Fruit fly (Drosophila melanogaster) whole organism, embryonic: ENCODE results near the gene CG46313.

Experiments
- ATbp ChIP-seq: fragments of 200-800 bp; sonication (Bioruptor generic); optimal IDR thresholded peaks from 2 replicates; lab custom pipeline; 2017; ENCODE audit warnings: missing biosample characterization, mild to moderate bottlenecking, missing genetic modification characterization, missing genetic modification reagents
- Awh ChIP-seq: fragments of 200-800 bp; sonication (Bioruptor generic); IDR thresholded peaks from 2 replicates; pipeline ENCODE4, ENCODE4 v1.3.6; 2022; ENCODE audit warnings: missing biosample characterization, missing genetic modification characterization
- C15 ChIP-seq: fragments of 200-800 bp; sonication (Bioruptor generic); IDR thresholded peaks from 3 replicates; pipeline ENCODE4 v1.3.6; 2022; ENCODE audit warnings: missing biosample characterization, missing genetic modification characterization
- CG10431 ChIP-seq: fragments of 200-800 bp; sonication (Bioruptor generic); optimal IDR thresholded peaks from 3 replicates; lab custom pipeline; 2018; ENCODE audit warnings: missing biosample characterization, mild to moderate bottlenecking, missing genetic modification characterization
- CG10979 ChIP-seq: fragments of 200-800 bp; sonication (Bioruptor generic); optimal IDR thresholded peaks from 2 replicates; lab custom pipeline; 2018; ENCODE audit warnings: missing biosample characterization, mild to moderate bottlenecking, missing genetic modification characterization, moderate library complexity
- CG11695 ChIP-seq: fragments of 200-800 bp; sonication (Bioruptor generic); IDR thresholded peaks from 3 replicates; pipeline ENCODE4 v1.3.6; 2022; ENCODE audit warnings: missing biosample characterization, missing genetic modification characterization
- CG12391 ChIP-seq: fragments of 200-800 bp; sonication (Bioruptor generic); optimal IDR thresholded peaks from 3 replicates; lab custom pipeline; 2018; ENCODE audit warnings: missing biosample characterization, mild to moderate bottlenecking, missing genetic modification characterization, moderate library complexity
- CG12744 ChIP-seq: fragments of 200-800 bp; sonication (Bioruptor generic); optimal IDR thresholded peaks from 2 replicates; lab custom pipeline; 2016; ENCODE audit warnings: missing biosample characterization, missing genetic modification characterization
- CG13424 ChIP-seq: fragments of 200-800 bp; sonication (Bioruptor generic); optimal IDR thresholded peaks from 2 replicates; lab custom pipeline; 2019; ENCODE audit warnings: missing biosample characterization, mild to moderate bottlenecking, missing genetic modification characterization, moderate library complexity
- CG14860 ChIP-seq: fragments of 200-800 bp; sonication (Bioruptor generic); IDR thresholded peaks from 3 replicates; pipeline ENCODE4 v1.3.6; 2022; ENCODE audit warnings: missing biosample characterization, missing genetic modification characterization; ENCODE audit not compliant: partially characterized antibody
- CG17359 ChIP-seq: fragments of 200-800 bp; sonication (Bioruptor generic); optimal IDR thresholded peaks from 3 replicates; lab custom pipeline; 2018; ENCODE audit warnings: missing biosample characterization, mild to moderate bottlenecking, missing genetic modification characterization, moderate library complexity
- CG17361 ChIP-seq: fragments of 200-800 bp; sonication (Bioruptor generic); IDR thresholded peaks from 3 replicates; pipeline ENCODE4 v1.3.6; 2022; ENCODE audit warnings: missing biosample characterization, missing genetic modification characterization
- CG17829 ChIP-seq: fragments of 200-800 bp; optimal IDR thresholded peaks from 2 replicates; lab custom pipeline; 2019; ENCODE audit warnings: missing biosample characterization, mild to moderate bottlenecking, missing genetic modification characterization, moderate library complexity
- CG4424 ChIP-seq: fragments of 200-800 bp; sonication (Bioruptor generic); optimal IDR thresholded peaks from 3 replicates; lab custom pipeline; 2016; ENCODE audit warnings: missing biosample characterization, missing genetic modification characterization
- CG6813 ChIP-seq: fragments of 200-800 bp; sonication (Bioruptor generic); optimal IDR thresholded peaks from 2 replicates; lab custom pipeline; 2017; ENCODE audit warnings: missing biosample characterization, missing genetic modification characterization, mild to moderate bottlenecking, moderate library complexity, missing genetic modification reagents
- CG7839 ChIP-seq: fragments of 200-800 bp; sonication (Bioruptor generic); optimal IDR thresholded peaks from 3 replicates; lab custom pipeline; 2018; ENCODE audit warnings: missing biosample characterization, mild to moderate bottlenecking, missing genetic modification characterization, moderate library complexity
- CG9932 ChIP-seq: fragments of 200-800 bp; sonication (Bioruptor generic); IDR thresholded peaks from 2 replicates; pipeline ENCODE4 v1.3.6; 2022; ENCODE audit warnings: missing biosample characterization, missing genetic modification characterization
- CTCF ChIP-seq: fragments of 200-800 bp; sonication (Bioruptor generic); optimal IDR thresholded peaks from 2 replicates; lab custom pipeline; 2017; ENCODE audit warnings: missing biosample characterization, mild to moderate bottlenecking, missing genetic modification characterization, moderate library complexity
- Camta ChIP-seq: fragments of 200-800 bp; sonication (Bioruptor generic); optimal IDR thresholded peaks from 2 replicates; lab custom pipeline; 2016; ENCODE audit warnings: missing biosample characterization, missing genetic modification characterization
- D ChIP-seq, 2 experiments: fragments of 200-800 bp in 1 of 2; fragments of >200 bp in 1 of 2; sonication (Bioruptor generic) in 1 of 2; optimal IDR thresholded peaks; 2 replicates in 1 of 2; 3 replicates in 1 of 2; lab custom pipeline; 2017; ENCODE audit warnings: mild to moderate bottlenecking in 1 of 2, missing biosample characterization in 1 of 2, missing genetic modification characterization in 1 of 2, missing genetic modification reagents in 1 of 2
- D19B ChIP-seq: fragments of 200-800 bp; sonication (Bioruptor generic); optimal IDR thresholded peaks from 2 replicates; lab custom pipeline; 2017; ENCODE audit warnings: missing biosample characterization, mild to moderate bottlenecking, missing genetic modification characterization
- Dek ChIP-seq: fragments of 200-800 bp; sonication (Bioruptor generic); optimal IDR thresholded peaks from 3 replicates; lab custom pipeline; 2019; ENCODE audit warnings: missing biosample characterization, mild to moderate bottlenecking, missing genetic modification characterization, moderate library complexity
- Dip3 ChIP-seq: fragments of 200-800 bp; sonication (Bioruptor generic); optimal IDR thresholded peaks from 3 replicates; lab custom pipeline; 2016; ENCODE audit warnings: missing biosample characterization, missing genetic modification characterization
- HmgD ChIP-seq: fragments of 200-800 bp; sonication (Bioruptor generic); optimal IDR thresholded peaks from 3 replicates; lab custom pipeline; 2016; ENCODE audit warnings: missing biosample characterization, missing genetic modification characterization
- Hr78 ChIP-seq, 2 experiments: fragments of 200-800 bp in 1 of 2; fragments of >200 bp in 1 of 2; sonication (Bioruptor generic) in 1 of 2; optimal IDR thresholded peaks; 2 replicates each; lab custom pipeline; 2017 to 2019; ENCODE audit warnings: missing biosample characterization in 2 of 2, missing genetic modification characterization in 2 of 2, mild to moderate bottlenecking in 1 of 2, moderate library complexity in 1 of 2
- Lim3 ChIP-seq: fragments of 200-800 bp; sonication (Bioruptor generic); IDR thresholded peaks from 2 replicates; pipeline ENCODE4 v1.3.6; 2022; ENCODE audit warnings: missing biosample characterization, missing genetic modification characterization
- Med ChIP-seq: fragments of 200-800 bp; sonication (Bioruptor generic); peaks from one replicate; lab custom pipeline; 2016; ENCODE audit warnings: missing biosample characterization, missing genetic modification characterization, mild to moderate bottlenecking, inconsistent platforms, moderate library complexity
- Myb ChIP-seq: fragments of 200-800 bp; sonication (Bioruptor generic); optimal IDR thresholded peaks from 2 replicates; lab custom pipeline; 2016; ENCODE audit warnings: missing biosample characterization, missing genetic modification characterization
- Neu2 ChIP-seq: fragments of 200-800 bp; sonication (Bioruptor generic); optimal IDR thresholded peaks from 3 replicates; lab custom pipeline; 2016; ENCODE audit warnings: missing biosample characterization, missing genetic modification characterization, borderline replicate concordance
- Sry-β ChIP-seq: fragments of 200-800 bp; sonication (Bioruptor generic); optimal IDR thresholded peaks from 2 replicates; lab custom pipeline; 2018; ENCODE audit warnings: missing biosample characterization, mild to moderate bottlenecking, missing genetic modification characterization, moderate library complexity
- Ssrp ChIP-seq: fragments of 200-800 bp; sonication (Bioruptor generic); optimal IDR thresholded peaks from 2 replicates; lab custom pipeline; 2018; ENCODE audit warnings: missing biosample characterization, mild to moderate bottlenecking, missing genetic modification characterization, moderate library complexity
- bowl ChIP-seq: fragments of 200-800 bp; sonication (Bioruptor generic); IDR thresholded peaks from 2 replicates; pipeline ENCODE4 v1.3.6; 2022; ENCODE audit warnings: missing biosample characterization, missing genetic modification characterization
- ewg ChIP-seq: fragments of 200-800 bp; sonication (Bioruptor generic); optimal IDR thresholded peaks from 3 replicates; lab custom pipeline; 2017; ENCODE audit warnings: mild to moderate bottlenecking, missing biosample characterization, missing genetic modification reagents, missing genetic modification characterization
- fd102C ChIP-seq: fragments of 200-800 bp; sonication (Bioruptor generic); optimal IDR thresholded peaks from 2 replicates; lab custom pipeline; 2018; ENCODE audit warnings: missing biosample characterization, mild to moderate bottlenecking, missing genetic modification characterization, moderate library complexity
- ftz-f1 ChIP-seq: fragments of 200-800 bp; sonication (Bioruptor generic); optimal IDR thresholded peaks from 2 replicates; lab custom pipeline; 2016; ENCODE audit warnings: missing biosample characterization, missing genetic modification characterization
- hb ChIP-seq: fragments of 200-800 bp; sonication (Bioruptor generic); IDR thresholded peaks from 3 replicates; pipeline ENCODE4 v1.3.6; 2022; ENCODE audit warnings: missing biosample characterization, missing genetic modification characterization; ENCODE audit not compliant: partially characterized antibody
- insv ChIP-seq, 2 experiments: fragments of 200-800 bp; sonication (Bioruptor generic); optimal IDR thresholded peaks; 3 replicates each; lab custom pipeline; 2016 to 2018; ENCODE audit warnings: missing biosample characterization in 2 of 2, missing genetic modification characterization in 2 of 2
- nerfin-1 ChIP-seq: fragments of 200-800 bp; sonication (Bioruptor generic); optimal IDR thresholded peaks from 3 replicates; lab custom pipeline; 2019; ENCODE audit warnings: missing biosample characterization, mild to moderate bottlenecking, missing genetic modification characterization, moderate library complexity
- onecut ChIP-seq: fragments of 200-800 bp; sonication (Bioruptor generic); IDR thresholded peaks from 2 replicates; pipeline ENCODE4 v1.3.6; 2022; ENCODE audit warnings: missing biosample characterization, missing genetic modification characterization
- psq ChIP-seq: fragments of 200-800 bp; sonication (Bioruptor generic); optimal IDR thresholded peaks from 2 replicates; lab custom pipeline; 2017; ENCODE audit warnings: missing biosample characterization, missing genetic modification characterization
- slbo ChIP-seq: fragments of 200-800 bp; sonication (Bioruptor generic); IDR thresholded peaks from 2 replicates; pipeline ENCODE4 v1.3.6; 2022; ENCODE audit warnings: missing biosample characterization, missing genetic modification characterization
- so ChIP-seq: fragments of 200-800 bp; sonication (Bioruptor generic); IDR thresholded peaks from 3 replicates; pipeline ENCODE4 v1.3.6; 2022; ENCODE audit warnings: missing biosample characterization, missing genetic modification characterization
- tio ChIP-seq: fragments of 200-800 bp; sonication (Bioruptor generic); optimal IDR thresholded peaks from 2 replicates; lab custom pipeline; 2017; ENCODE audit warnings: missing biosample characterization, missing genetic modification characterization, inconsistent platforms
- unpg ChIP-seq: fragments of 200-800 bp; sonication (Bioruptor generic); optimal IDR thresholded peaks from 3 replicates; lab custom pipeline; 2018; ENCODE audit warnings: missing biosample characterization, mild to moderate bottlenecking, missing genetic modification characterization, moderate library complexity
- vnd ChIP-seq: fragments of 200-800 bp; sonication (Bioruptor generic); IDR thresholded peaks from 3 replicates; pipeline ENCODE4 v1.3.6; 2022; ENCODE audit warnings: missing biosample characterization, missing genetic modification characterization; ENCODE audit not compliant: partially characterized antibody
- zen ChIP-seq: fragments of 200-800 bp; sonication (Bioruptor generic); optimal IDR thresholded peaks from 3 replicates; lab custom pipeline; 2018; ENCODE audit warnings: missing biosample characterization, mild to moderate bottlenecking, missing genetic modification characterization, moderate library complexity

The CG46313 gene

DNA sequence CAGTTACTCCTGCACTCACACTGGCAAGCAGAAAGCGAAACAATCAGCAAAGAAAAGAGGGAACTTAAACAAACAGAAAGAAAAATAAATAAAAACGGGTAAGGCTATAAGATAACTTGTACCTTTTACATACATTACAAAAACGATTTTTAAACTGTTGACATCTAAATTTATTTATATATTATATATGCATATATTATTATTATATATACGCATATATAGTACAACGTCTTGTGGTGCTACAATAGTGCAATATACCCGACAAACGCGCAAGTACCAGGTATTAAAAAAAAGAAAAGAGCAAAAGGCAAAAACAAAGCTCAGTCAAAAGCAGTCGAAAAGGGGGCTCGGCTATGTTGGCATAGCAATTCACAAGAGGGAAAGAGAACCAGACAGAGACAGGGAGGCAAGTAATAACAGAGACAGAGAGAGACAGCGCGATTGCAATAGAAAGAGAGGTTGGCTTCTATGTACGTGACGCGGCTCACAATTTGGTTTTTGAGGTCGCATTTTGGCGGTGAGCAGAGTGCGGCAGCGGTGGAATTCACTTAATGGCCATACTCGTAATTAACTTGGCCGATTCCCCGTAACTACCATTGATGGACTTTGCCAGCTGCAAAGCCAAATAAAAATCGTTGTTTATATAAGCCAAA lies 24.2 kb upstream of the CG46313 start (continued):
- TF ChIP-seq Hr78 (GFP tag; optimal IDR thresholded peaks at IDR 0.05; lab: Kevin White, UChicago) (peak in 1 of 2 experiments; percentile 47), zen (tag; lab: Kevin White, UChicago) (peak; percentile 21), CG13424 (tag; lab: Kevin White, UChicago) (peak; percentile 71), CG10979 (peak; percentile 77), Awh (peak; percentile 84), CG7839 (tag; lab: Kevin White, UChicago) (peak; percentile 85), CG17361 (peak; percentile 70), D19B (GFP tag; lab: Kevin White, UChicago) (peak; percentile 90), CG9932 (GFP tag; lab: Robert Waterston, UW) (peak; percentile 57), so (GFP tag; lab: Robert Waterston, UW) (peak; percentile 79; the same call in 2 of the 3 replicates), insv (GFP tag; optimal IDR thresholded peaks at IDR 0.05; lab: Kevin White, UChicago) (no peak), CG12744 (GFP tag; lab: Kevin White, UChicago) (no peak), slbo (GFP tag; lab: Robert Waterston, UW) (peak; percentile 86), Ssrp (tag; lab: Kevin White, UChicago) (peak; percentile 80), Camta (GFP tag; lab: Kevin White, UChicago) (peak; percentile 16), Lim3 (GFP tag; lab: Robert Waterston, UW) (peak; percentile 32; the same call in 1 of the 2 replicates), vnd (GFP tag; lab: Robert Waterston, UW) (no peak), D (optimal IDR thresholded peaks at IDR 0.05; lab: Kevin White, UChicago) (no peak), D (GFP tag; optimal IDR thresholded peaks at IDR 0.05; lab: Kevin White, UChicago) (peak; percentile 64)
- TF ChIP-seq, all 482 proteins: peak for 274

DNA sequence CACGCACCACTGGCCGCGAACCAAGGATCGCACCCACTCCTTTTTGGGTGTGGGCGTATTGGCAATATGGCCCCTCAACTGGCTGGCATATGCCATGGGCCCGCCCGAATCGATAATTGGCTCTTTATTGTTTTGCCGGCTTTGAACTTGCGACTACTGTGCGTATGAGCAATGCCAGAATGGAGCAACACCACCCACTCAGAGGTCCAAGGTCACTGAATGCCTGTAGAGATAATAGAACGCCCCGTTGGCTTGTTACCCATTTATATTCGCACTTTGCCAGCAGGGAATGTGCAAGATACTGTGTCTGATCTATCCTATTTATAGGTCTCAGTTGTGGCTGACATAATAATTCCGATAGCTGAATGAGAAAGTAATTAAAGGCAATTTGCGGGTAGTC lies 22.8 kb upstream of the CG46313 start:
- TF ChIP-seq Med (GFP tag; lab: Kevin White, UChicago): peak; percentile 61
- TF ChIP-seq Dip3: no peak
- TF ChIP-seq ATbp: no peak
- TF ChIP-seq Sry-β (GFP tag; lab: Kevin White, UChicago): no peak
- TF ChIP-seq CG11695 (GFP tag; lab: Robert Waterston, UW): no peak
- peak; percentile 38; the same call in 1 of the 2 replicates for TF ChIP-seq onecut (GFP tag; lab: Robert Waterston, UW)
- 0 out of 3 replicates have a peak, but pooled peaks have one; percentile 25 for TF ChIP-seq hb (GFP tag; lab: Robert Waterston, UW)
- TF ChIP-seq CG10431 (GFP tag; lab: Kevin White, UChicago): no peak
- peak; percentile 47 for TF ChIP-seq ftz-f1

DNA sequence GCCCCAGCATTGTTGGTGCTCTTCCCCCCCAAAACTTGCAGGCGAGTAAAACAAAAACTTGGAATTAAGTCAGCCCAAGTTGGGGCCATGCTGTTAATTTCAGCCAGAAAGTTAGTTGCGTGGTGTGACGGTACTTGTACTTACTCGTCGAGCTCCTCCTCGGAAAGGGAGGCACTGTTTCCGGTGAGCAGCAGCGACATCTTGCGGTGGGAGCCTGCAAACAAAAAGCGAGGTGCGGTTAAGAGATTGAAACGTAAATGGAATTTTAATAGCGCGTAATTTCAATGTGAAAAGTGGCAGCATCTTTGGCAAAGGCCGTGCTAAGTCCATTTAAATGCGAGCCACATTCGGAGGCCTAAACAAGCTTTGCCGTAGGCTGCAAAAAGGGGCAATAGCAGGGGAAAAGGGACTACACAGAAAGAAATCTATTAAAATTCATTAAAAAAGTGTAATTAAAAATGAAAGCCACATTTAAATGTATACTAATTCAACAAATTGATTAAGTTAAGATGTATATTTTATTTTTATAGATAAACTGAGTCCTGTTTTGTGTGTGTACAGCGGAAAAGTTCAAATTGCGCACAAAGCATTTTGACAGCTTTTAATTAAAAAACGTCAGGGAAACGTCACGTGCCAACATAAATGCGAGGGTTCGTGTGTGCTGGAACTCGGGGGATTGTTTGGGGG lies 21.8 kb upstream of the CG46313 start:
- TF ChIP-seq bowl (GFP tag; lab: Robert Waterston, UW): no peak
- TF ChIP-seq CG17829: no peak
- TF ChIP-seq C15 (GFP tag; lab: Robert Waterston, UW): no peak
- TF ChIP-seq ewg (GFP tag; lab: Kevin White, UChicago): no peak
- TF ChIP-seq Dek (tag; lab: Kevin White, UChicago): no peak
- no peak for TF ChIP-seq nerfin-1 (tag; lab: Kevin White, UChicago)
- no peak for TF ChIP-seq CG12391 (tag; lab: Kevin White, UChicago)
- TF ChIP-seq CG6813 (GFP tag; lab: Kevin White, UChicago): no peak
- TF ChIP-seq HmgD: no peak
- no peak for TF ChIP-seq tio (GFP tag; lab: Kevin White, UChicago)
- TF ChIP-seq Myb (GFP tag; lab: Kevin White, UChicago): no peak
- no peak for TF ChIP-seq unpg (GFP tag; lab: Kevin White, UChicago)
- TF ChIP-seq Neu2 (GFP tag; lab: Kevin White, UChicago): no peak
- no peak for TF ChIP-seq psq (GFP tag; lab: Kevin White, UChicago)
- no peak for TF ChIP-seq CG4424 (GFP tag; lab: Kevin White, UChicago)
- TF ChIP-seq CTCF (GFP tag; lab: Kevin White, UChicago): peak; percentile 88
- TF ChIP-seq CG14860: no peak
- TF ChIP-seq CG17359: peak; percentile 2
- no peak for TF ChIP-seq fd102C
